Worm (Caenorhabditis elegans): ENCODE results near the gene F22F7.2.

ce11 chrV:2105976-2106375, 16.6 kb upstream of the F22F7.2 start, which contains the start of gene F22F7.4:
- TF ChIP-seq ztf-26 (tag; optimal IDR thresholded peaks at IDR 0.05) = no peak
- TF ChIP-seq mcd-1 (GFP tag; IDR thresholded peaks at IDR 0.05) = no peak
- TF ChIP-seq let-526 (GFP tag; IDR thresholded peaks at IDR 0.05) = no peak

Data from whole organism, young adult.